Worm (Caenorhabditis elegans): ENCODE results near the gene VW02B12L.2.
A peak's percentile ranks its signal among the peaks of the same experiment; 100 is the strongest.
"Not testable (repeated sequence)": the region's sequence is repeated elsewhere in the genome, so short reads cannot be mapped to it uniquely, and the experiment has no call there.

VW02B12L.2 gene

DNA sequence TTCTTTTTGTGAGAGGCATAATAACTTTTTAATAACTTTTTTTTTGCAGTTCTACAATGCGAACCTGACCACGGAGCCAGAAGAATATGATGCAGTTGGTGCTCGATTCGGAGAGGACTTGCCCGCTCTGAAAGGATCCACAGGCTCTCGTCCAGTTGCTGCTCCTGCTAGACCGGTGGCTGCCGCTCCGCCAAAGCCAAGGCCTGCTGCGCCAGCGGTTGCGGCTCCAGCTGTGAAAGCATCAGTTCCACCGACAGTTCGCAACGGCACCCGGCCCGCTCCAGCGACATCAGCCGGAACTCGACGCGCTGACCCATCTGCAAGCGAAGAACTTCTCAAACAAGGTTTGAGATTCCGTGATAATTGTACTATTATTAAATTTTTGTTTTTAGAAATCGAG, 3.0 kb upstream of the VW02B12L.2 start:
- no peak for TF ChIP-seq zip-5 (tag; optimal IDR thresholded peaks at IDR 0.05)
- TF ChIP-seq hlh-6 (tag; optimal IDR thresholded peaks at IDR 0.05): peak; percentile 23
- no peak for TF ChIP-seq unc-42 (tag; optimal IDR thresholded peaks at IDR 0.05)
- no peak for TF ChIP-seq pha-4 (tag; optimal IDR thresholded peaks at IDR 0.05)
- no peak for TF ChIP-seq T23F11.4 (GFP tag; optimal IDR thresholded peaks at IDR 0.05)
- no peak for TF ChIP-seq ceh-45 (GFP tag; IDR thresholded peaks at IDR 0.05)
- TF ChIP-seq C08G9.2 (tag; optimal IDR thresholded peaks at IDR 0.05): peak; percentile 8

ce11 chrII:11442425-11442824, 2.3 kb upstream of the VW02B12L.2 start, which contains the start of gene ebp-2:
TSS of gene ebp-2 (plus strand) at chrII:11442725.
- not testable (repeated sequence) for TF ChIP-seq pha-4, ztf-16, syd-9 (tag; optimal IDR thresholded peaks at IDR 0.05)

ce11 chrII:11438417-11438816, 1.7 kb downstream of the VW02B12L.2 start, which contains the start of gene vha-6:
TSS of gene vha-6 (minus strand) at chrII:11438452.
- TF ChIP-seq fkh-10 (GFP tag; optimal IDR thresholded peaks at IDR 0.05) (no peak), npax-4 (tag; optimal IDR thresholded peaks at IDR 0.05) (no peak), ztf-16 (tag; optimal IDR thresholded peaks at IDR 0.05) (no peak), ahr-1 (tag; optimal IDR thresholded peaks at IDR 0.05) (no peak), tbx-7 (tag; optimal IDR thresholded peaks at IDR 0.05) (no peak), eyg-1 (tag; optimal IDR thresholded peaks at IDR 0.05) (no peak)

ce11 chrII:11433942-11434341, 6.2 kb downstream of the VW02B12L.2 start, which contains the start of gene C05D12.5:
TSS of gene C05D12.5 (plus strand) at chrII:11434242.
- no peak for TF ChIP-seq K09A11.1 (tag; optimal IDR thresholded peaks at IDR 0.05; ENCODE audit: insufficient read depth)
- no peak for TF ChIP-seq unc-3 (GFP tag; conservative IDR thresholded peaks at IDR 0.05)
- no peak for TF ChIP-seq unc-3 (tag; optimal IDR thresholded peaks at IDR 0.05)
- no peak for TF ChIP-seq ceh-31 (tag; optimal IDR thresholded peaks at IDR 0.05)
- no peak for TF ChIP-seq elt-2 (tag; optimal IDR thresholded peaks at IDR 0.05)
- no peak for TF ChIP-seq tbx-7 (tag; optimal IDR thresholded peaks at IDR 0.05)
- TF ChIP-seq fkh-10 (GFP tag; optimal IDR thresholded peaks at IDR 0.05): no peak
- TF ChIP-seq nhr-11 (tag; optimal IDR thresholded peaks at IDR 0.05): no peak
- no peak for TF ChIP-seq ceh-2 (tag; optimal IDR thresholded peaks at IDR 0.05)
- TF ChIP-seq hlh-15 (tag; optimal IDR thresholded peaks at IDR 0.05): no peak
- TF ChIP-seq C08G9.2 (tag; optimal IDR thresholded peaks at IDR 0.05): no peak
- no peak for TF ChIP-seq pros-1 (tag; optimal IDR thresholded peaks at IDR 0.05)
- TF ChIP-seq sox-4 (tag; optimal IDR thresholded peaks at IDR 0.05): no peak
- no peak for TF ChIP-seq lin-11 (tag; optimal IDR thresholded peaks at IDR 0.05)

- no peak for TF ChIP-seq hlh-15 (tag; optimal IDR thresholded peaks at IDR 0.05)
- TF ChIP-seq ceh-48 (tag; optimal IDR thresholded peaks at IDR 0.05): no peak
- no peak for TF ChIP-seq ceh-2 (tag; optimal IDR thresholded peaks at IDR 0.05)
- TF ChIP-seq ceh-24 (tag; optimal IDR thresholded peaks at IDR 0.05): no peak
- no peak for TF ChIP-seq tbx-7 (tag; optimal IDR thresholded peaks at IDR 0.05)
- no peak for TF ChIP-seq fkh-10 (GFP tag; optimal IDR thresholded peaks at IDR 0.05)
- no peak for TF ChIP-seq unc-3 (GFP tag; conservative IDR thresholded peaks at IDR 0.05)
- TF ChIP-seq unc-3 (tag; optimal IDR thresholded peaks at IDR 0.05): no peak
- TF ChIP-seq sox-2 (GFP tag; IDR thresholded peaks at IDR 0.05): no peak
- TF ChIP-seq hlh-8 (tag; optimal IDR thresholded peaks at IDR 0.05): no peak
- no peak for TF ChIP-seq elt-4 (tag; optimal IDR thresholded peaks at IDR 0.05)
- TF ChIP-seq nfya-1 (tag; optimal IDR thresholded peaks at IDR 0.05): no peak
- no peak for TF ChIP-seq Y22D7AL.16 (tag; optimal IDR thresholded peaks at IDR 0.05)
- TF ChIP-seq tbx-2 (tag; optimal IDR thresholded peaks at IDR 0.05): no peak
- TF ChIP-seq K02D7.2 (tag; optimal IDR thresholded peaks at IDR 0.05): no peak
- TF ChIP-seq ceh-34 (tag; optimal IDR thresholded peaks at IDR 0.05): no peak
- TF ChIP-seq dve-1 (tag; optimal IDR thresholded peaks at IDR 0.05): no peak
These were observed 8.5 kb downstream of the VW02B12L.2 start, which contains the start of gene C05D12.4 for ce11 chrII:11431584-11431983. TSS of gene C05D12.4 (plus strand) at chrII:11431884.

Measured in whole organism, late embryonic.